Fruit fly (Drosophila melanogaster) whole organism, embryonic: ENCODE measurements around the gene RfC3.
A peak's percentile ranks its signal among the peaks of the same experiment; 100 is the strongest.

ENCODE experiments used
- Abd-B ChIP-seq: fragments of 200-800 bp; sonication (Bioruptor generic); optimal IDR thresholded peaks from 2 replicates; lab custom pipeline; 2018; ENCODE audit warnings: missing biosample characterization, mild to moderate bottlenecking, missing genetic modification characterization, moderate library complexity
- Asciz ChIP-seq: fragments of 200-800 bp; sonication (Bioruptor generic); optimal IDR thresholded peaks from 2 replicates; lab custom pipeline; 2017; ENCODE audit warnings: missing biosample characterization, mild to moderate bottlenecking, missing genetic modification characterization, missing genetic modification reagents
- BEAF-32 ChIP-seq: fragments of 200-800 bp; sonication (Bioruptor generic); optimal IDR thresholded peaks from 3 replicates; lab custom pipeline; 2017; ENCODE audit warnings: missing biosample characterization, missing genetic modification characterization, mild to moderate bottlenecking, moderate library complexity, missing genetic modification reagents
- CG10274 ChIP-seq: fragments of 200-800 bp; sonication (Bioruptor generic); optimal IDR thresholded peaks from 3 replicates; lab custom pipeline; 2017; ENCODE audit warnings: missing biosample characterization, mild to moderate bottlenecking, missing genetic modification characterization
- CG14050 ChIP-seq: fragments of 200-800 bp; sonication (Bioruptor generic); IDR thresholded peaks from 3 replicates; pipeline ENCODE4 v1.3.6; 2022; ENCODE audit warnings: missing biosample characterization, missing genetic modification characterization
- CG17328 ChIP-seq: fragments of 200-800 bp; sonication (Bioruptor generic); IDR thresholded peaks from 2 replicates; pipeline ENCODE4 v1.3.6; 2022; ENCODE audit warnings: missing biosample characterization, missing genetic modification characterization
- CG2120 ChIP-seq: fragments of 200-800 bp; sonication (Bioruptor generic); optimal IDR thresholded peaks from 3 replicates; lab custom pipeline; 2016; ENCODE audit warnings: missing biosample characterization, missing genetic modification characterization
- CG2202 ChIP-seq: fragments of 200-800 bp; sonication (Bioruptor generic); optimal IDR thresholded peaks from 2 replicates; lab custom pipeline; 2018; ENCODE audit warnings: missing biosample characterization, mild to moderate bottlenecking, missing genetic modification characterization
- CG30403 ChIP-seq: fragments of 200-800 bp; sonication (Bioruptor generic); optimal IDR thresholded peaks from 3 replicates; lab custom pipeline; 2016; ENCODE audit warnings: missing biosample characterization, missing genetic modification characterization
- CG30431 ChIP-seq: fragments of 200-800 bp; sonication (Bioruptor generic); optimal IDR thresholded peaks from 2 replicates; lab custom pipeline; 2017; ENCODE audit warnings: missing biosample characterization, missing genetic modification characterization
- CG31224 ChIP-seq: fragments of 200-800 bp; sonication (Bioruptor generic); IDR thresholded peaks from 2 replicates; pipeline ENCODE4 v1.3.6; 2022; ENCODE audit warnings: missing biosample characterization, missing genetic modification characterization
- CG5953 ChIP-seq: fragments of 200-800 bp; sonication (Bioruptor generic); IDR thresholded peaks from 2 replicates; pipeline ENCODE4 v1.3.6; 2022; ENCODE audit warnings: missing biosample characterization, missing genetic modification characterization
- CG6254 ChIP-seq: fragments of 200-800 bp; sonication (Bioruptor generic); optimal IDR thresholded peaks from 3 replicates; lab custom pipeline; 2017; ENCODE audit warnings: mild to moderate bottlenecking, missing biosample characterization, missing genetic modification reagents, missing genetic modification characterization
- CG6683 ChIP-seq: fragments of 200-800 bp; sonication (Bioruptor generic); optimal IDR thresholded peaks from 2 replicates; lab custom pipeline; 2017; ENCODE audit warnings: missing biosample characterization, mild to moderate bottlenecking, missing genetic modification characterization, missing genetic modification reagents
- CG7963 ChIP-seq: fragments of 200-800 bp; sonication (Bioruptor generic); IDR thresholded peaks from 3 replicates; pipeline ENCODE4 v1.3.6; 2022; ENCODE audit warnings: missing biosample characterization, missing genetic modification characterization; ENCODE audit not compliant: partially characterized antibody
- CG9437 ChIP-seq: fragments of 200-800 bp; sonication (Bioruptor generic); optimal IDR thresholded peaks from 2 replicates; lab custom pipeline; 2018; ENCODE audit warnings: missing biosample characterization, mild to moderate bottlenecking, missing genetic modification characterization
- Camta ChIP-seq: fragments of 200-800 bp; sonication (Bioruptor generic); optimal IDR thresholded peaks from 2 replicates; lab custom pipeline; 2016; ENCODE audit warnings: missing biosample characterization, missing genetic modification characterization
- D19B ChIP-seq: fragments of 200-800 bp; sonication (Bioruptor generic); optimal IDR thresholded peaks from 2 replicates; lab custom pipeline; 2017; ENCODE audit warnings: missing biosample characterization, mild to moderate bottlenecking, missing genetic modification characterization
- Dfd ChIP-seq, 2 experiments: fragments of >200 bp; optimal IDR thresholded peaks; 2 replicates each; lab custom pipeline; 2017; ENCODE audit warnings: missing biosample characterization in 2 of 2, missing genetic modification characterization in 2 of 2
- Doc3 ChIP-seq: fragments of 200-800 bp; sonication (Bioruptor generic); IDR thresholded peaks from 3 replicates; pipeline ENCODE4 v1.3.6; 2022; ENCODE audit warnings: missing biosample characterization, missing genetic modification characterization; ENCODE audit not compliant: partially characterized antibody
- HmgD ChIP-seq: fragments of 200-800 bp; sonication (Bioruptor generic); optimal IDR thresholded peaks from 3 replicates; lab custom pipeline; 2016; ENCODE audit warnings: missing biosample characterization, missing genetic modification characterization
- MESR4 ChIP-seq: fragments of 200-800 bp; sonication (Bioruptor generic); optimal IDR thresholded peaks from 2 replicates; lab custom pipeline; 2018; ENCODE audit warnings: missing biosample characterization, mild to moderate bottlenecking, missing genetic modification characterization, moderate library complexity
- Rfx ChIP-seq: fragments of 200-800 bp; sonication (Bioruptor generic); IDR thresholded peaks from 2 replicates; pipeline ENCODE4 v1.3.6; 2022; ENCODE audit warnings: missing biosample characterization, missing genetic modification characterization
- Scr ChIP-seq: fragments of 200-800 bp; sonication (Bioruptor generic); IDR thresholded peaks from 2 replicates; pipeline ENCODE4 v1.3.6; 2022; ENCODE audit warnings: missing biosample characterization, missing genetic modification characterization; ENCODE audit not compliant: partially characterized antibody
- Sry-δ ChIP-seq: fragments of 200-800 bp; sonication (Bioruptor generic); optimal IDR thresholded peaks from 2 replicates; lab custom pipeline; 2016; ENCODE audit warnings: missing biosample characterization, missing genetic modification characterization
- Taf1 ChIP-seq: fragments of 200-800 bp; sonication (Bioruptor generic); IDR thresholded peaks from 2 replicates; pipeline ENCODE4 v1.3.6; 2022; ENCODE audit warnings: missing biosample characterization, missing genetic modification characterization
- ash1 ChIP-seq: fragments of 200-800 bp; sonication (Bioruptor generic); optimal IDR thresholded peaks from 2 replicates; lab custom pipeline; 2018; ENCODE audit warnings: missing biosample characterization, mild to moderate bottlenecking, missing genetic modification characterization
- ato ChIP-seq: fragments of 200-800 bp; sonication (Bioruptor generic); IDR thresholded peaks from 2 replicates; pipeline ENCODE4 v1.3.6; 2022; ENCODE audit warnings: missing biosample characterization, missing genetic modification characterization; ENCODE audit not compliant: partially characterized antibody
- cas ChIP-seq: fragments of 200-800 bp; sonication (Bioruptor generic); IDR thresholded peaks from 2 replicates; pipeline ENCODE4 v1.3.6; 2022; ENCODE audit warnings: missing biosample characterization, missing genetic modification characterization
- ci ChIP-seq: fragments of 200-800 bp; sonication (Bioruptor generic); IDR thresholded peaks from 3 replicates; pipeline ENCODE4 v1.3.6; 2022; ENCODE audit warnings: missing biosample characterization, missing genetic modification characterization
- dan ChIP-seq: fragments of 200-800 bp; sonication (Bioruptor generic); IDR thresholded peaks from 2 replicates; pipeline ENCODE4 v1.3.6; 2022; ENCODE audit warnings: missing biosample characterization, missing genetic modification characterization
- dysf ChIP-seq: fragments of 200-800 bp; sonication (Bioruptor generic); IDR thresholded peaks from 3 replicates; pipeline ENCODE4 v1.3.6; 2022; ENCODE audit warnings: missing biosample characterization, missing genetic modification characterization
- ewg ChIP-seq: fragments of 200-800 bp; sonication (Bioruptor generic); optimal IDR thresholded peaks from 3 replicates; lab custom pipeline; 2017; ENCODE audit warnings: mild to moderate bottlenecking, missing biosample characterization, missing genetic modification reagents, missing genetic modification characterization
- fru ChIP-seq: fragments of >200 bp; optimal IDR thresholded peaks from 2 replicates; lab custom pipeline; 2017
- gfzf ChIP-seq: fragments of 200-800 bp; sonication (Bioruptor generic); optimal IDR thresholded peaks from 2 replicates; lab custom pipeline; 2016; ENCODE audit warnings: missing biosample characterization, mild to moderate bottlenecking, missing genetic modification characterization, moderate library complexity
- gro ChIP-seq: fragments of 200-800 bp; sonication (Bioruptor generic); optimal IDR thresholded peaks from 2 replicates; lab custom pipeline; 2016; ENCODE audit warnings: missing biosample characterization, missing genetic modification characterization
- lbe ChIP-seq: fragments of 200-800 bp; sonication (Bioruptor generic); optimal IDR thresholded peaks from 2 replicates; lab custom pipeline; 2016; ENCODE audit warnings: missing biosample characterization, mild to moderate bottlenecking, missing genetic modification characterization
- lilli ChIP-seq: fragments of 200-800 bp; sonication (Bioruptor generic); optimal IDR thresholded peaks from 3 replicates; lab custom pipeline; 2016; ENCODE audit warnings: missing biosample characterization, missing genetic modification characterization
- lov ChIP-seq, 2 experiments: fragments of 200-800 bp in 1 of 2; fragments of >200 bp in 1 of 2; sonication (Bioruptor generic) in 1 of 2; IDR thresholded peaks in 1 of 2; optimal IDR thresholded peaks in 1 of 2; 2 replicates in 1 of 2; 3 replicates in 1 of 2; pipeline versions ENCODE4 v1.3.6 to Lab custom; 2017 to 2022; ENCODE audit warnings: missing biosample characterization in 1 of 2, missing genetic modification characterization in 1 of 2
- mld ChIP-seq: fragments of 200-800 bp; sonication (Bioruptor generic); IDR thresholded peaks from 3 replicates; pipeline ENCODE4 v1.3.6; 2022; ENCODE audit warnings: missing biosample characterization, missing genetic modification characterization; ENCODE audit not compliant: partially characterized antibody
- onecut ChIP-seq: fragments of 200-800 bp; sonication (Bioruptor generic); IDR thresholded peaks from 2 replicates; pipeline ENCODE4 v1.3.6; 2022; ENCODE audit warnings: missing biosample characterization, missing genetic modification characterization
- pita ChIP-seq: fragments of 200-800 bp; sonication (Bioruptor generic); optimal IDR thresholded peaks from 2 replicates; lab custom pipeline; 2017; ENCODE audit warnings: missing biosample characterization, mild to moderate bottlenecking, missing genetic modification characterization
- psq ChIP-seq: fragments of 200-800 bp; sonication (Bioruptor generic); optimal IDR thresholded peaks from 2 replicates; lab custom pipeline; 2017; ENCODE audit warnings: missing biosample characterization, missing genetic modification characterization
- pzg ChIP-seq: fragments of 200-800 bp; sonication (Bioruptor generic); optimal IDR thresholded peaks from 3 replicates; lab custom pipeline; 2018; ENCODE audit warnings: missing biosample characterization, mild to moderate bottlenecking, missing genetic modification characterization, moderate library complexity
- row ChIP-seq: fragments of 200-800 bp; sonication (Bioruptor generic); IDR thresholded peaks from 3 replicates; pipeline ENCODE4 v1.3.6; 2022; ENCODE audit warnings: missing biosample characterization, missing genetic modification characterization
- sens ChIP-seq: fragments of 200-800 bp; sonication (Bioruptor generic); peaks from one replicate; lab custom pipeline; 2016; ENCODE audit warnings: missing biosample characterization, missing genetic modification characterization
- slbo ChIP-seq: fragments of 200-800 bp; sonication (Bioruptor generic); IDR thresholded peaks from 2 replicates; pipeline ENCODE4 v1.3.6; 2022; ENCODE audit warnings: missing biosample characterization, missing genetic modification characterization
- ttk ChIP-seq: fragments of 200-800 bp; sonication (Bioruptor generic); IDR thresholded peaks from 2 replicates; pipeline ENCODE4 v2.1.2; 2022; ENCODE audit warnings: missing biosample characterization, missing genetic modification characterization
- unpg ChIP-seq: fragments of 200-800 bp; sonication (Bioruptor generic); optimal IDR thresholded peaks from 3 replicates; lab custom pipeline; 2018; ENCODE audit warnings: missing biosample characterization, mild to moderate bottlenecking, missing genetic modification characterization, moderate library complexity

The RfC3 gene

DNA sequence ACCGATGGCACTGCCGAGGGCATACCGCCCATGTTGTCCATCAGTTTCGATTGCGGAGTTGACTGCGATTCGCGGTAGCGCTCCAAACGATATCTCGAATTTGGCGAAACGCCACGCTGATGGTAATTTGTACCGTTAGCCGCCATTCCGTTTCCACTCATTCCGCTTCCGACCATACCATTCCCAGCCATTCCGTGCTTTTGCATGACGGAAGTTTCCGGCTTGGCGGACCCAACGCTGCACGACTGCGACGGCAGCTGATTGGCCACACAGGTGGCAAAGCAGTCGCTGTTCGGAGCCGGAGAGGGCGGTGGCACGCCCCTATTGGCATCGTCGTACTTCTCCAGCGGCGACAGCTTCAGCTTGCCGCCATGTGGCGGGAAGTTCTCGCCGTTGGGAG, 46.7 kb upstream of the RfC3 start (continued):
- TF ChIP-seq CG10274 (GFP tag; lab: Kevin White, UChicago) (no peak), CG14050 (GFP tag; lab: Robert Waterston, UW) (no peak), Camta (GFP tag; lab: Kevin White, UChicago) (no peak), mld (GFP tag; lab: Robert Waterston, UW) (no peak), Sry-δ (no peak), cas (GFP tag; lab: Robert Waterston, UW) (no peak), CG2202 (tag; lab: Kevin White, UChicago) (no peak), lbe (GFP tag; lab: Kevin White, UChicago) (no peak), HmgD (no peak), lov (optimal IDR thresholded peaks at IDR 0.05; lab: Kevin White, UChicago) (no peak), lov (GFP tag; IDR thresholded peaks at IDR 0.05; lab: Robert Waterston, UW) (no peak), psq (GFP tag; lab: Kevin White, UChicago) (no peak), fru (lab: Kevin White, UChicago) (no peak), ttk (GFP tag; lab: Robert Waterston, UW) (no peak), ato (GFP tag; lab: Robert Waterston, UW) (no peak), CG6683 (GFP tag; lab: Kevin White, UChicago) (no peak), ci (GFP tag; lab: Robert Waterston, UW) (0 out of 3 replicates have a peak, but pooled peaks have one; percentile 33), ash1 (GFP tag; lab: Kevin White, UChicago) (no peak), CG30431 (GFP tag; lab: Kevin White, UChicago) (no peak), Taf1 (GFP tag; lab: Robert Waterston, UW) (no peak), Doc3 (GFP tag; lab: Robert Waterston, UW) (0 out of 3 replicates have a peak, but pooled peaks have one; percentile 32), dysf (0 out of 3 replicates have a peak, but pooled peaks have one; percentile 28), Scr (GFP tag; lab: Robert Waterston, UW) (no peak)

DNA sequence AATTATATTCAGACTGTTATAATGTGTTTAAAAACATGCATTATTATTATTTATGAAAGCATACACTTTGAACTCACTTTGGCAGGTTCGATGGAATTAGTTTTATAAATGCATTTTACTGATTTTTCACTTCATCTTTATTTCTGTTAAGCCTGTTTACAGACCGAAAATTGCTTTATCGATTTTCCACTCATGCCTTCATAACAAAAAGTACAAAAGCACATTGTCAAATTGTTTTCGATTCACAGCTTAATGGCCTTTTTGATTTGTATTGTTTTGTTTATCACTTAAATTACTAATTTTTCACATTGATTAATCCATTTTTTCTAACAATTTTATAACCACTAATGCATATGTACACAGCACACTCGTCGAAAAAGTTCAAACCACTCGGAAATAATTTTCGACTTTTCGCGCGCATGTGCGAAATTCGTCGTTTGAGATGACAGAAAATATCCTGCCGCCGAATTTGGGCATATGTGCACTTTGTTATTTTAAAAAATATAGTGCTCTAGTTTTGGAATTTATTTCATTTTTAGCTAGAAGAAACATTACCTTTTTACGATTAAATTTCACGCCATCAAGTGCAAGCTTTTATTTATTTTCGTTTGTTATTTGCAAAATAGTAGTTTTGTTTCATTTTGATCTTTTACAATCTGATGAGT, 45.3 kb upstream of the RfC3 start, which contains the start of gene rho-5:
Gene rho-5 (minus strand): TSS at position 296 of the 665 bp plus-strand sequence.
- TF ChIP-seq CG30403 = no peak
- TF ChIP-seq CG17328 (GFP tag; lab: Robert Waterston, UW) = 0 out of 2 replicates have a peak, but pooled peaks have one; percentile 28
- peak; percentile 97 for TF ChIP-seq ewg (GFP tag; lab: Kevin White, UChicago)
- TF ChIP-seq dan (GFP tag; lab: Robert Waterston, UW) = no peak
- TF ChIP-seq Dfd (GFP tag; optimal IDR thresholded peaks at IDR 0.05; lab: Kevin White, UChicago) = no peak
- TF ChIP-seq D19B (GFP tag; lab: Kevin White, UChicago) = peak; percentile 65
- peak; percentile 40 for TF ChIP-seq Sry-δ
- TF ChIP-seq CG5953 = no peak
- TF ChIP-seq Asciz (GFP tag; lab: Kevin White, UChicago) = no peak
- TF ChIP-seq pita (GFP tag; lab: Kevin White, UChicago) = no peak
- TF ChIP-seq sens (GFP tag; lab: Kevin White, UChicago) = peak; percentile 53
- peak; percentile 34; the same call in 1 of the 2 replicates for TF ChIP-seq slbo (GFP tag; lab: Robert Waterston, UW)
- peak; percentile 93 for TF ChIP-seq onecut (GFP tag; lab: Robert Waterston, UW)
- TF ChIP-seq Abd-B (GFP tag; lab: Kevin White, UChicago) = no peak
- TF ChIP-seq pzg (GFP tag; lab: Kevin White, UChicago) = peak; percentile 6
- TF ChIP-seq gfzf (GFP tag; lab: Kevin White, UChicago) = no peak
- TF ChIP-seq CG31224 (GFP tag; lab: Robert Waterston, UW) = no peak
- peak; percentile 45; the same call in 1 of the 2 replicates for TF ChIP-seq Rfx (GFP tag; lab: Robert Waterston, UW)
- TF ChIP-seq CG7963 (GFP tag; lab: Robert Waterston, UW) = no peak
- no peak for TF ChIP-seq CG9437 (GFP tag; lab: Kevin White, UChicago)
- TF ChIP-seq CG2120 (GFP tag; lab: Kevin White, UChicago) = peak; percentile 50
- TF ChIP-seq row (GFP tag; lab: Robert Waterston, UW) = peak; percentile 60
- peak; percentile 8 for TF ChIP-seq BEAF-32 (GFP tag; lab: Kevin White, UChicago)
- peak; percentile 15 for TF ChIP-seq lilli (GFP tag; lab: Kevin White, UChicago)
- peak; percentile 6 for TF ChIP-seq gro
- TF ChIP-seq unpg = no peak
- TF ChIP-seq CG6254 (GFP tag; lab: Kevin White, UChicago) = no peak
- peak; percentile 7 for TF ChIP-seq MESR4 (GFP tag; lab: Kevin White, UChicago)
